Fruit fly (Drosophila melanogaster) whole organism, wandering third instar larva: ENCODE results near the gene Vps60.

Experiments
- Abd-B ChIP-seq: fragments of >200 bp; optimal IDR thresholded peaks from 2 replicates; lab custom pipeline; 2017; ENCODE audit warnings: missing biosample characterization, missing genetic modification characterization
- CG32264 ChIP-seq: fragments of 200-800 bp; sonication (Bioruptor generic); optimal IDR thresholded peaks from 2 replicates; lab custom pipeline; 2016; ENCODE audit warnings: missing biosample characterization, missing genetic modification characterization
- CG9705 ChIP-seq: fragments of 200-800 bp; sonication (Bioruptor generic); optimal IDR thresholded peaks from 2 replicates; lab custom pipeline; 2018; ENCODE audit warnings: missing biosample characterization, mild to moderate bottlenecking, missing genetic modification characterization
- CrebA ChIP-seq: fragments of 200-800 bp; sonication (Bioruptor generic); optimal IDR thresholded peaks from 2 replicates; lab custom pipeline; 2016; ENCODE audit warnings: missing biosample characterization, mild to moderate bottlenecking, missing genetic modification characterization, borderline replicate concordance
- Dfd ChIP-seq: fragments of >200 bp; optimal IDR thresholded peaks from 2 replicates; lab custom pipeline; 2017; ENCODE audit warnings: missing biosample characterization, missing genetic modification characterization
- Dif ChIP-seq: fragments of 200-275, 200-300 bp; sonication (Bioruptor generic); optimal IDR thresholded peaks from 2 replicates; lab custom pipeline; 2018; ENCODE audit warnings: missing biosample characterization, missing genetic modification characterization; ENCODE audit not compliant: partially characterized antibody
- GATAd ChIP-seq: sonication (Bioruptor generic); optimal IDR thresholded peaks from 2 replicates; lab custom pipeline; 2016; ENCODE audit warnings: missing biosample characterization, missing genetic modification characterization
- HLH106 ChIP-seq: fragments of 200-800 bp; optimal IDR thresholded peaks from 3 replicates; lab custom pipeline; 2019; ENCODE audit warnings: missing biosample characterization, mild to moderate bottlenecking, missing genetic modification characterization, moderate library complexity
- Hnf4 ChIP-seq: fragments of 200-800 bp; sonication (Bioruptor generic); optimal IDR thresholded peaks from 2 replicates; lab custom pipeline; 2016; ENCODE audit warnings: missing biosample characterization, mild to moderate bottlenecking, missing genetic modification characterization
- Hr78 ChIP-seq: fragments of >200 bp; optimal IDR thresholded peaks from 2 replicates; lab custom pipeline; 2017; ENCODE audit warnings: missing biosample characterization, missing genetic modification characterization
- Hr83 ChIP-seq: fragments of 200-300 bp; sonication (Bioruptor generic); optimal IDR thresholded peaks from 2 replicates; lab custom pipeline; 2016; ENCODE audit warnings: missing biosample characterization, mild to moderate bottlenecking, missing genetic modification characterization, moderate library complexity; ENCODE audit not compliant: poor library complexity, severe bottlenecking
- Jra ChIP-seq: sonication (Bioruptor generic); optimal IDR thresholded peaks from 2 replicates; lab custom pipeline; 2016; ENCODE audit warnings: missing biosample characterization, missing genetic modification characterization
- Mio ChIP-seq: sonication (Bioruptor generic); optimal IDR thresholded peaks from 2 replicates; lab custom pipeline; 2016; ENCODE audit warnings: missing biosample characterization, missing genetic modification characterization
- Myc ChIP-seq: fragments of >200 bp; optimal IDR thresholded peaks from 2 replicates; lab custom pipeline; 2017
- N ChIP-seq: fragments of >200 bp; optimal IDR thresholded peaks from 2 replicates; lab custom pipeline; 2018; ENCODE audit warnings: missing biosample characterization, missing external identifiers, missing genetic modification characterization
- OdsH ChIP-seq: fragments of 200-800 bp; sonication (Bioruptor generic); optimal IDR thresholded peaks from 2 replicates; lab custom pipeline; 2016; ENCODE audit warnings: missing biosample characterization, mild to moderate bottlenecking, missing genetic modification characterization
- Rel ChIP-seq, 2 experiments: fragments of 200-800 bp; sonication (Bioruptor generic) in 1 of 2; optimal IDR thresholded peaks; 2 replicates in 1 of 2; 3 replicates in 1 of 2; lab custom pipeline; 2016 to 2019; ENCODE audit warnings: mild to moderate bottlenecking in 2 of 2, missing biosample characterization in 2 of 2, missing genetic modification characterization in 2 of 2, moderate library complexity in 1 of 2
- Sp1 ChIP-seq: fragments of 200-800 bp; sonication (Bioruptor generic); optimal IDR thresholded peaks from 3 replicates; lab custom pipeline; 2019; ENCODE audit warnings: missing biosample characterization, mild to moderate bottlenecking, missing genetic modification characterization, moderate library complexity
- Vsx2 ChIP-seq: fragments of 200-300, 225-300 bp; sonication (Bioruptor generic); optimal IDR thresholded peaks from 2 replicates; lab custom pipeline; 2018; ENCODE audit warnings: missing biosample characterization, missing genetic modification characterization; ENCODE audit not compliant: partially characterized antibody
- br ChIP-seq: fragments of 200-800 bp; sonication (Bioruptor generic); optimal IDR thresholded peaks from 2 replicates; lab custom pipeline; 2016; ENCODE audit warnings: missing biosample characterization, missing genetic modification characterization
- brk ChIP-seq: fragments of 200-800 bp; sonication (Bioruptor generic); optimal IDR thresholded peaks from 2 replicates; lab custom pipeline; 2016; ENCODE audit warnings: missing biosample characterization, mild to moderate bottlenecking, missing genetic modification characterization
- dl ChIP-seq, 2 experiments: fragments of 175-275, 200-275 bp in 1 of 2; fragments of 200-275 bp in 1 of 2; sonication (Bioruptor generic); optimal IDR thresholded peaks; lab custom pipeline; 2018; ENCODE audit warnings: mild to moderate bottlenecking in 2 of 2, missing biosample characterization in 2 of 2, missing genetic modification characterization in 2 of 2, moderate library complexity in 2 of 2; ENCODE audit not compliant: partially characterized antibody in 2 of 2, insufficient read depth in 1 of 2
- dmrt93B ChIP-seq: fragments of 200-800 bp; sonication (Bioruptor generic); optimal IDR thresholded peaks from 2 replicates; lab custom pipeline; 2018; ENCODE audit warnings: missing biosample characterization, mild to moderate bottlenecking, missing genetic modification characterization
- dsf ChIP-seq: sonication (Bioruptor generic); optimal IDR thresholded peaks from 2 replicates; lab custom pipeline; 2016; ENCODE audit warnings: missing biosample characterization, missing genetic modification characterization, borderline replicate concordance
- ey ChIP-seq: fragments of 200-800 bp; sonication (Bioruptor generic); optimal IDR thresholded peaks from 2 replicates; lab custom pipeline; 2016; ENCODE audit warnings: missing biosample characterization, missing genetic modification characterization
- foxo ChIP-seq, 2 experiments: fragments of 200-800 bp; sonication (Bioruptor generic); optimal IDR thresholded peaks; 2 replicates in 1 of 2; 3 replicates in 1 of 2; lab custom pipeline; 2016 to 2017; ENCODE audit warnings: missing biosample characterization in 2 of 2, missing genetic modification characterization in 2 of 2
- fru ChIP-seq: fragments of 200-800 bp; sonication (Bioruptor generic); optimal IDR thresholded peaks from 3 replicates; lab custom pipeline; 2016; ENCODE audit warnings: missing biosample characterization, mild to moderate bottlenecking, missing genetic modification characterization
- h ChIP-seq: fragments of 200-800 bp; sonication (Bioruptor generic); optimal IDR thresholded peaks from 3 replicates; lab custom pipeline; 2016; ENCODE audit warnings: missing biosample characterization, mild to moderate bottlenecking, missing genetic modification characterization
- jim ChIP-seq: fragments of 175-275, 200-325 bp; sonication (Bioruptor generic); optimal IDR thresholded peaks from 2 replicates; lab custom pipeline; 2016; ENCODE audit warnings: missing biosample characterization, mild to moderate bottlenecking, missing genetic modification characterization
- lola ChIP-seq: fragments of >200 bp; optimal IDR thresholded peaks from 2 replicates; lab custom pipeline; 2017; ENCODE audit warnings: missing biosample characterization, missing genetic modification characterization
- pan ChIP-seq: fragments of >200 bp; optimal IDR thresholded peaks from 2 replicates; lab custom pipeline; 2017
- psq ChIP-seq: fragments of 200-800 bp; sonication (Bioruptor generic); optimal IDR thresholded peaks from 3 replicates; lab custom pipeline; 2017; ENCODE audit warnings: missing biosample characterization, mild to moderate bottlenecking, missing genetic modification characterization, moderate library complexity
- rgr ChIP-seq: fragments of 200-800 bp; sonication (Bioruptor generic); optimal IDR thresholded peaks from 3 replicates; lab custom pipeline; 2016; ENCODE audit warnings: missing biosample characterization, mild to moderate bottlenecking, missing genetic modification characterization
- sage ChIP-seq: fragments of 200-800 bp; sonication (Bioruptor generic); optimal IDR thresholded peaks from 2 replicates; lab custom pipeline; 2016; ENCODE audit warnings: missing biosample characterization, mild to moderate bottlenecking, missing genetic modification characterization
- sv ChIP-seq: fragments of 200-800 bp; sonication (Bioruptor generic); optimal IDR thresholded peaks from 3 replicates; lab custom pipeline; 2016; ENCODE audit warnings: missing biosample characterization, missing genetic modification characterization
- tai ChIP-seq: sonication (Bioruptor generic); optimal IDR thresholded peaks from 2 replicates; lab custom pipeline; 2016; ENCODE audit warnings: missing biosample characterization, missing genetic modification characterization
- usp ChIP-seq: fragments of >200 bp; optimal IDR thresholded peaks from 2 replicates; lab custom pipeline; 2017; ENCODE audit warnings: missing biosample characterization, missing genetic modification characterization
- woc ChIP-seq: sonication (Bioruptor generic); optimal IDR thresholded peaks from 2 replicates; lab custom pipeline; 2016; ENCODE audit warnings: missing biosample characterization, mild to moderate bottlenecking, missing genetic modification characterization

The Vps60 gene

dm6 chr3L:17651717-17652651 lies 30.6 kb upstream of the Vps60 start:
- TF ChIP-seq rgr (peak; percentile 9), Sp1 (GFP tag; lab: Kevin White, UChicago) (peak; percentile 24), fru (peak; percentile 39), ey (GFP tag; lab: Kevin White, UChicago) (peak; percentile 12), sv (GFP tag; lab: Kevin White, UChicago) (no peak), lola (GFP tag; lab: Kevin White, UChicago) (no peak), OdsH (GFP tag; lab: Kevin White, UChicago) (peak; percentile 29), HLH106 (tag; lab: Kevin White, UChicago) (peak; percentile 19), foxo (GFP tag; optimal IDR thresholded peaks at IDR 0.05; lab: Kevin White, UChicago) (peak in 1 of 2 experiments; percentile 34), h (GFP tag; lab: Kevin White, UChicago) (peak; percentile 49), br (GFP tag; lab: Kevin White, UChicago) (no peak)

- TF ChIP-seq OdsH (GFP tag; lab: Kevin White, UChicago), result no peak
Observed at dm6 chr3L:17647543-17647942, 26.1 kb upstream of the Vps60 start.

- no peak for TF ChIP-seq dmrt93B (GFP tag; lab: Kevin White, UChicago)
- TF ChIP-seq N (GFP tag; lab: Kevin White, UChicago), result no peak
- TF ChIP-seq fru, result no peak
Observed at dm6 chr3L:17646637-17647036, 25.2 kb upstream of the Vps60 start, which contains the start of gene CG43085. Gene CG43085, minus strand, starts transcription at chr3L:17646737.

dm6 chr3L:17644906-17645244 lies 23.4 kb upstream of the Vps60 start, which contains the start of gene Pep:
Gene Pep, minus strand, starts transcription at chr3L:17645036.
- peak; percentile 68 for TF ChIP-seq rgr
- no peak for TF ChIP-seq Hr78 (GFP tag; lab: Kevin White, UChicago)
- peak; percentile 64 for TF ChIP-seq Dif (GFP tag; lab: Kevin White, UChicago)
- peak; percentile 17 for TF ChIP-seq ey (GFP tag; lab: Kevin White, UChicago)
- peak; percentile 89 for TF ChIP-seq Vsx2 (GFP tag; lab: Kevin White, UChicago)
- TF ChIP-seq tai (GFP tag; lab: Kevin White, UChicago), result peak; percentile 82
- TF ChIP-seq sv (GFP tag; lab: Kevin White, UChicago), result peak; percentile 42
- no peak for TF ChIP-seq dmrt93B (GFP tag; lab: Kevin White, UChicago)
- TF ChIP-seq h (GFP tag; lab: Kevin White, UChicago), result peak; percentile 57
- peak; percentile 55 for TF ChIP-seq dsf (GFP tag; lab: Kevin White, UChicago)
- peak; percentile 59 for TF ChIP-seq Sp1 (GFP tag; lab: Kevin White, UChicago)
- TF ChIP-seq Hr83 (GFP tag; lab: Kevin White, UChicago), result peak; percentile 94
- no peak for TF ChIP-seq N (GFP tag; lab: Kevin White, UChicago)
- peak; percentile 60 for TF ChIP-seq Hnf4 (GFP tag; lab: Kevin White, UChicago)
- TF ChIP-seq lola (GFP tag; lab: Kevin White, UChicago), result no peak
- no peak for TF ChIP-seq br (GFP tag; lab: Kevin White, UChicago)
- TF ChIP-seq pan (lab: Kevin White, UChicago), result no peak
- TF ChIP-seq CrebA (GFP tag; lab: Kevin White, UChicago), result no peak
- peak; percentile 8 for TF ChIP-seq jim
- no peak for TF ChIP-seq Rel (GFP tag; optimal IDR thresholded peaks at IDR 0.05; lab: Kevin White, UChicago)
- TF ChIP-seq Rel (tag; optimal IDR thresholded peaks at IDR 0.05; lab: Kevin White, UChicago), result peak; percentile 31
- TF ChIP-seq usp (GFP tag; lab: Kevin White, UChicago), result no peak
- no peak for TF ChIP-seq Dfd
- peak; percentile 84 for TF ChIP-seq brk
- TF ChIP-seq Abd-B (GFP tag; lab: Kevin White, UChicago), result no peak
- TF ChIP-seq psq (GFP tag; lab: Kevin White, UChicago), result peak; percentile 45
- peak; percentile 45 for TF ChIP-seq fru
- peak in 1 of 2 experiments; percentile 53 for TF ChIP-seq foxo (GFP tag; optimal IDR thresholded peaks at IDR 0.05; lab: Kevin White, UChicago)
- no peak for TF ChIP-seq CG9705
- no peak for TF ChIP-seq CG32264
- TF ChIP-seq OdsH (GFP tag; lab: Kevin White, UChicago), result no peak
- TF ChIP-seq Jra (GFP tag; lab: Kevin White, UChicago), result peak; percentile 51
- TF ChIP-seq HLH106 (tag; lab: Kevin White, UChicago), result peak; percentile 36
- TF ChIP-seq GATAd (GFP tag; lab: Kevin White, UChicago), result no peak
- no peak for TF ChIP-seq sage (GFP tag; lab: Kevin White, UChicago)
- peak; percentile 35 for TF ChIP-seq woc
- TF ChIP-seq dl (GFP tag; optimal IDR thresholded peaks at IDR 0.05; lab: Kevin White, UChicago; ENCODE audit: insufficient read depth in 1 of 2, partially characterized antibody in 2 of 2), result peak in 1 of 2 experiments; percentile 13
- no peak for TF ChIP-seq Myc
- no peak for TF ChIP-seq Mio (GFP tag; lab: Kevin White, UChicago)
- TF ChIP-seq, all 38 proteins: peak for 21
